Fruit fly (Drosophila melanogaster) whole organism: Measurements from ENCODE around the gene CG18808.

Source experiments
- CG8478 ChIP-seq: fragments of >200 bp; optimal IDR thresholded peaks from 2 replicates; lab custom pipeline; 2018; ENCODE audit warnings: inconsistent platforms
- Dll ChIP-seq: fragments of >200 bp; optimal IDR thresholded peaks from 2 replicates; lab custom pipeline; 2017
- EcR ChIP-seq, 2 experiments: fragments of >200 bp; optimal IDR thresholded peaks; 2 replicates each; lab custom pipeline; 2017; ENCODE audit warnings: missing biosample characterization in 2 of 2, missing genetic modification characterization in 2 of 2, missing genetic modification reagents in 2 of 2
- pan ChIP-seq: fragments of >200 bp; optimal IDR thresholded peaks from 2 replicates; lab custom pipeline; 2017
- psq ChIP-seq: fragments of >200 bp; optimal IDR thresholded peaks from 2 replicates; lab custom pipeline; 2017
- usp ChIP-seq: fragments of >200 bp; optimal IDR thresholded peaks from 2 replicates; lab custom pipeline; 2017; ENCODE audit warnings: missing biosample characterization, missing genetic modification characterization, mixed read lengths

Gene CG18808

DNA sequence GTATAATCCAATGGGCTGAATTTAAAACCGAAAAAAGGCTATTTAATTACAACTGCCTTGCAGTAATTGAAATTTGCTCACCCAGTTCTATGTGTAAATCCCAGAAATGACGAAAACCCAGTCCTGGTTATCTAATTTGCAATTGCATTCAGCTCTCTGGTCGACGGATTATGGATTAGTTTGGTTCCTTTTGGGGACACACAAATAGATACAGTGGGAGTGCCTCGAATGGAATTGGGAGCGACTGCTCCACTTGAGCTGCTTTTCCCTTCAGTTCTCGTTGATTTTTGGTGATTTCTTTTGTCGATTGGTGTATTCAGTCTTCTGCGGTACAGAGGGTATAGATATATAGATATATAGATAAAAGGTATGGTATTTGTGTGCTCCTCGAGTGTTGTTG, 26.3 kb upstream of the CG18808 start, which contains the start of gene CG13708:
TSS of gene CG13708 (minus strand) at position 101 of the 400 bp plus-strand sequence.
- TF ChIP-seq pan (lab: Kevin White, UChicago) (no peak), CG8478 (lab: Kevin White, UChicago) (no peak), EcR (GFP tag; optimal IDR thresholded peaks at IDR 0.05; lab: Kevin White, UChicago) (no peak), psq (lab: Kevin White, UChicago) (no peak), Dll (lab: Kevin White, UChicago) (no peak), usp (GFP tag; lab: Kevin White, UChicago) (no peak)

DNA sequence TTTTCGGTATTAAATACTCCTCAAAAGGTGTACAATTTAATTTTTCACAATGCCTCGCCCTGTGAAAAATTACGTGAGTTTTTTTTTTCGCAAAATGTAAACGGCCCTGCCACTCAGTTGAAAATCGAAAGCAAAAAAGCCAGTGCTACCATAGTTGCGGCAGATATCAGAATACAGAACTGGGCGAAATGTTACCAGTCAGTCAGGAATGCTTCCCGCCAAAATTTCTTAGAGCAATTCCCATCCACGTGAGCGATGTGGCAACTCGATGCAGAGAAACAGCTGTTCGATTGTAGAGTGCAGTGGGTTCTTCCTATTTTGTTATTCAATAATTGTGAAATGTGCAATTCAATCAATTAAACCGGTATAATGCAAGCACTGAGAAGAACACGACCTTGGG, 18.4 kb upstream of the CG18808 start, which contains the start of the genes Dhc64C and LeuRS-m:
TSS of gene Dhc64C (minus strand) at position 104 of the 400 bp plus-strand sequence.
TSS of gene LeuRS-m (plus strand) at position 270 of the 400 bp plus-strand sequence.
- no peak for TF ChIP-seq psq (lab: Kevin White, UChicago)
- no peak for TF ChIP-seq pan (lab: Kevin White, UChicago)
- TF ChIP-seq CG8478 (lab: Kevin White, UChicago) = no peak
- no peak for TF ChIP-seq usp (GFP tag; lab: Kevin White, UChicago)
- no peak for TF ChIP-seq EcR (GFP tag; optimal IDR thresholded peaks at IDR 0.05; lab: Kevin White, UChicago)
- no peak for TF ChIP-seq Dll (lab: Kevin White, UChicago)

DNA sequence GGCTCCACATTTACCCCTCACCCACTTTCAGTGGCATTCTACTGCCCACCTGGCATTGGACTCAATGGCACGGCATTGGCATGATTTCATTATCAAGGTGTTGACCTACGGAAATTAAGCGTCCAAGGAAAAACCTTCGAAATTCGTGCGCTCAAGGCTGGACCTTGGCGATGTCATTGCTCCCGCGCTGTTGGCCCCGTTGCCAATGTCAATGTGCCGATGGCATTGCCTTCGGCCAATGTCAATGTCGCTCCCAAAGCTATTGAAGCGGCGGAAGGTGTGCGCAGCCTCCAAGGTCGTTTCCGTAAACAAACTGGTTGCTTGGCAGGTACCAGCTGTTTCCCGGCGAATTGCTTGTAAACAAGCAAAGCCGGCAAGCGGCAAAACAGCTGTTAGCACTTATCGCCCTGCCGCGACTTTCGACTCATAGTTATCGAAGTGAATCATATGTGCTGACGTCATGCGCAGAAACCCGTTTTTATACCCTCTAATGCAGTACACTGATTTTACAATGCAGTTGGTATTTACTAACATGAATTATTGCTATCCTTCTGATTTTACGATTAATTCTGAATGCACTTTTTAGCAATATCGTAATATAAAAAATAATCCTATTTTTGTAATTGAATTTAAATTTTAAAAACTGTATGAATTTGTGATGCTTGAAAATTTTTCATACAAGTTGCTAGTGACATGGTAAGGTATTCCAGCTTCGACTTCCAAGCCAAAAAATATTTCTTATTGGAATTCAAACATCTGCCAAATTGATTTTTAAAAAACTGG, 17.3 kb upstream of the CG18808 start:
- TF ChIP-seq pan (lab: Kevin White, UChicago) = no peak
- TF ChIP-seq psq (lab: Kevin White, UChicago) = no peak
- TF ChIP-seq CG8478 (lab: Kevin White, UChicago) = no peak
- no peak for TF ChIP-seq usp (GFP tag; lab: Kevin White, UChicago)
- TF ChIP-seq Dll (lab: Kevin White, UChicago) = no peak
- TF ChIP-seq EcR (GFP tag; optimal IDR thresholded peaks at IDR 0.05; lab: Kevin White, UChicago) = no peak

DNA sequence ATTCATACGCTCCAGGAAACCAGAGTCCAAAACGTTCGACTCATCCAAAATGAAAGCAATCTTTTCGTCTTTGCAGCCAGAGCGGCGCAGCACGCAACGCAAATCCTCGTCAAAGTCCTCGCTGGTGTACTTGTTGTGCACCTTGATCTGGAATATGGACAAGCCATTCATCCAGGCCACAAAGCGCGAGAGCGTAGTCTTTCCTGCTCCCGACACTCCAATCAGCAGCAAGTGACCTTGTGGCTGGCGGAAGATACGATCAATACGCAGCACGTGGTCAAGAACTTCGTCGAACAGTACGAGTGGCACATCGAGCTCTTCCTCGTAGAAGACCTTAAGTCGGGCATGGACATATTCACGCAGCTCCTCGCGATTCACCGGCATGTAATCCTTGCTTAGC, 7.0 kb upstream of the CG18808 start:
- TF ChIP-seq EcR (GFP tag; optimal IDR thresholded peaks at IDR 0.05; lab: Kevin White, UChicago) (no peak), CG8478 (lab: Kevin White, UChicago) (no peak), usp (GFP tag; lab: Kevin White, UChicago) (no peak), psq (lab: Kevin White, UChicago) (no peak), Dll (lab: Kevin White, UChicago) (no peak), pan (lab: Kevin White, UChicago) (no peak)

DNA sequence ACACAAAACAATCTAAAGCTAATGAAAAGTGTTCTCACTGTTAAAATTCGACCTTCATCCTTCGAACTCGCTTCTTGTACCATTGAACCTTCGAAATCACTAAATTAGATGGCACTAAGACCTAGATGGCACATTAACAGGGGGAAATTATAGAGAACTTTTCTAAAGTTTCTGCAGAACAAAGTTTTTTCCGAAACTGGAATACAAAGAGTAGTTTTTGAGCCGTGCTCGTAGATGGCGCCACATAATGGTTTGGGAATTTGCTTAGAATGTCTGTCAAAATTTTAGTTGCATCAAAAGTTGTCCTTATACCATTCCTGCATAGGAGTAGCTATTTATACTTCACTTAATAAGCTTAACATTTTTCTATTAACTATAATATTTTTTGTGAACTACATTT, 1.5 kb downstream of the CG18808 start:
- no peak for TF ChIP-seq usp (GFP tag; lab: Kevin White, UChicago)
- no peak for TF ChIP-seq pan (lab: Kevin White, UChicago)

DNA sequence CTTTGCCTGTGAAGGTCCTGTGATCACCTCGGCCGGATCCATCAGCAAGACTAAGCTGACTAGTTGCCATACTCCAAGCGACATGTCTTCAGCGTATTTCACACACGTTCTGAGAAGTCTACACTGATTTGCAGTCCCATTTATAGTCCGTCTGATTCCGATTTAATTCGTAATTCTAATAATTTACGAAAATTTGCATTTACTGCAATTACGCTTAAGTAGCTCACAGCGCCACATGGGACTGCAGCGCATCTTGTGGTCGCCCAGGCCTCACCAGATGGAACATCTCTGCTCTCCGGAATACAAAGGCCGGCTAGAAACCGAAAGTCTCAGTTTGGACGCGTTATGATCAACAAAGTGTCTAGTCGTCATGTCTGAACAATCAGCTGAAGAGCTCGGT, 2.0 kb downstream of the CG18808 start, which contains the start of gene CG7509:
TSS of gene CG7509 (minus strand) at position 101 of the 400 bp plus-strand sequence.
- TF ChIP-seq EcR (GFP tag; optimal IDR thresholded peaks at IDR 0.05; lab: Kevin White, UChicago) (no peak), usp (GFP tag; lab: Kevin White, UChicago) (no peak), pan (lab: Kevin White, UChicago) (no peak), psq (lab: Kevin White, UChicago) (no peak), CG8478 (lab: Kevin White, UChicago) (no peak), Dll (lab: Kevin White, UChicago) (no peak)

DNA sequence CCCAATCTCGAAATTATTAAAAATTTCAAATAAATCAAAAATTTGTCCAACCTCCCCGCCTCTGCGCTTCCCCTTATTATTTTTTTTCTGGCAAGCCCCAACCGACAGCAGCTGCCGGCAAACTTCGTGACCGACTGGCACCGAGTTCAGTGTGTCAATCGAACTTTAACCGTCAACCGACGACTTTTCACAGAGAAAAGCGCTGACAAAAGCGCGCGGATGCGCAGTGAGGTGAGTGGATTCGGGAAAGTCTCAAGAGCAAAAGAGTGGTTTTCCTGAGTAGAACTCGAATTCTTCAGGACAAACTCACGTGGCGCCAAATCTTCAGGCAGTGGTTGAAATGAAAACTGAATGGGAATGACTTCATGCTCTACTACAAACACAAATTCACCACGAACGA, 6.6 kb downstream of the CG18808 start:
- no peak for TF ChIP-seq pan (lab: Kevin White, UChicago)
- TF ChIP-seq EcR (GFP tag; optimal IDR thresholded peaks at IDR 0.05; lab: Kevin White, UChicago) = no peak
- no peak for TF ChIP-seq usp (GFP tag; lab: Kevin White, UChicago)
- no peak for TF ChIP-seq CG8478 (lab: Kevin White, UChicago)
- TF ChIP-seq psq (lab: Kevin White, UChicago) = no peak
- no peak for TF ChIP-seq Dll (lab: Kevin White, UChicago)

DNA sequence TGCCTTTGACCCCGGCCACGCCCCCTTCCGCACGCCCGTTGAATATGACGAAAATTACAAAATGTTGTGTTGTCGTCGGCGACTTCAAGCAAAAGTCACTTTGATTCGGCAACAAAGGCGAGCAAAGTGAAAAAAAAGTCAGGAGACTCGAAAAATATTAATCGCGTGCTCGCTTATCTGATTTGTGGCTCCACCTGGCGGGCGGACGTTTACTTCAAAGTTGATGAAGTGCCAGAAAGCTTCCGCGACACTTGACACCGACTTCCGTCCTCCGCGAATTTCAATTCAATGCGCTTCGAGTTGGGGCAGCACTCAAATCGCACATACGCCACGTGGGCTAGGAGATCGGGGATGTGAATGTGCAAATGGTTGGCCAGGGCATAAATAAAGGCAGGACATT, 30.8 kb downstream of the CG18808 start:
- no peak for TF ChIP-seq CG8478 (lab: Kevin White, UChicago)

DNA sequence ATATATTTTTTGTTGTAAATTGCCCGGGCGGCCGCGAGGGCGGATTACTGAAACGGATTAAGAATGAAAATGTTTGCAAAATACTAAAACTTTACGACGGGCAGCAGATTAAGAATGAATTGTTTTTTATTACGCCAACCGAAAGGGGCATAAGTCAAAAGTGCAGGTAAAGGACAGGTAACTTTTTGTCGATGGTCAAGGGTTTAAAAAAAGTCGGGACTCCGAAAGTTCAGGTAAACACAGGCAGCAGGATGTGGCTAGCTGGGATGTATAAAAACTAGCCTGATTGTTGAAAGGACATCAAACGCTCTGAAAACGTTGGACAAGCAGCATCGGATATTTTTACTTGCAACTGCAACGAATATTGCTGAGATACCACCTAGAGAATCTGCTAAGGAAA, 49.6 kb downstream of the CG18808 start, which contains the start of gene CG13711:
TSS of gene CG13711 (plus strand) at position 301 of the 400 bp plus-strand sequence.
- no peak for TF ChIP-seq psq (lab: Kevin White, UChicago)
- no peak for TF ChIP-seq EcR (GFP tag; optimal IDR thresholded peaks at IDR 0.05; lab: Kevin White, UChicago)
- no peak for TF ChIP-seq usp (GFP tag; lab: Kevin White, UChicago)
- no peak for TF ChIP-seq CG8478 (lab: Kevin White, UChicago)
- no peak for TF ChIP-seq pan (lab: Kevin White, UChicago)
- no peak for TF ChIP-seq Dll (lab: Kevin White, UChicago)
